Fruit fly (Drosophila melanogaster) whole organism, pupa: ENCODE measurements around the gene CG6770.
A peak's percentile ranks its signal among the peaks of the same experiment; 100 is the strongest.

Experiments used
- CG10348 ChIP-seq: fragments of 200-800 bp; sonication (Bioruptor generic); IDR thresholded peaks from 2 replicates; pipeline ENCODE4 v1.3.6; 2022; ENCODE audit warnings: missing biosample characterization, missing genetic modification characterization
- CG12605 ChIP-seq: fragments of 200-800 bp; sonication (Bioruptor generic); IDR thresholded peaks from 2 replicates; pipeline ENCODE4 v1.3.6; 2022; ENCODE audit warnings: missing biosample characterization, missing genetic modification characterization
- CG13204 ChIP-seq: fragments of 200-800 bp; sonication (Bioruptor generic); optimal IDR thresholded peaks from 2 replicates; lab custom pipeline; 2018; ENCODE audit warnings: missing biosample characterization, mild to moderate bottlenecking, missing genetic modification characterization, moderate library complexity
- CG14655 ChIP-seq: fragments of 200-800 bp; sonication (Bioruptor generic); optimal IDR thresholded peaks from 3 replicates; lab custom pipeline; 2017; ENCODE audit warnings: mild to moderate bottlenecking, missing biosample characterization, missing genetic modification reagents, missing genetic modification characterization
- CG15710 ChIP-seq: fragments of 200-800 bp; sonication (Bioruptor generic); optimal IDR thresholded peaks from 2 replicates; lab custom pipeline; 2018; ENCODE audit warnings: missing biosample characterization, mild to moderate bottlenecking, missing genetic modification characterization, moderate library complexity
- CG17806 ChIP-seq: fragments of 200-800 bp; sonication (Bioruptor generic); optimal IDR thresholded peaks from 2 replicates; lab custom pipeline; 2018; ENCODE audit warnings: missing biosample characterization, mild to moderate bottlenecking, missing genetic modification characterization, moderate library complexity
- CG32121 ChIP-seq: fragments of 200-800 bp; sonication (Bioruptor generic); IDR thresholded peaks from 2 replicates; pipeline ENCODE4 v1.3.6; 2022; ENCODE audit warnings: missing biosample characterization, missing genetic modification characterization
- CG34367 ChIP-seq: fragments of 200-800 bp; sonication (Bioruptor generic); optimal IDR thresholded peaks from 2 replicates; lab custom pipeline; 2018; ENCODE audit warnings: missing biosample characterization, mild to moderate bottlenecking, missing genetic modification characterization
- CG4496 ChIP-seq: fragments of 200-800 bp; sonication (Bioruptor generic); IDR thresholded peaks from 3 replicates; pipeline ENCODE4 v1.3.6; 2022; ENCODE audit warnings: missing biosample characterization, missing genetic modification characterization
- CG8159 ChIP-seq: fragments of 200-800 bp; sonication (Bioruptor generic); optimal IDR thresholded peaks from 3 replicates; lab custom pipeline; 2018; ENCODE audit warnings: missing biosample characterization, mild to moderate bottlenecking, missing genetic modification characterization, moderate library complexity
- CG8301 ChIP-seq: fragments of 200-800 bp; sonication (Bioruptor generic); optimal IDR thresholded peaks from 2 replicates; lab custom pipeline; 2018; ENCODE audit warnings: missing biosample characterization, mild to moderate bottlenecking, missing genetic modification characterization
- CG9948 ChIP-seq: fragments of 200-800 bp; sonication (Bioruptor generic); optimal IDR thresholded peaks from 2 replicates; lab custom pipeline; 2018; ENCODE audit warnings: missing biosample characterization, mild to moderate bottlenecking, missing genetic modification characterization, moderate library complexity
- D1 ChIP-seq: fragments of 200-800 bp; sonication (Bioruptor generic); optimal IDR thresholded peaks from 2 replicates; lab custom pipeline; 2018; ENCODE audit warnings: missing biosample characterization, mild to moderate bottlenecking, missing genetic modification characterization, moderate library complexity
- EcR ChIP-seq: fragments of 200-800 bp; sonication (Bioruptor generic); optimal IDR thresholded peaks from 3 replicates; lab custom pipeline; 2019; ENCODE audit warnings: missing biosample characterization, missing genetic modification characterization, mild to moderate bottlenecking, moderate library complexity, missing genetic modification reagents
- Ets98B ChIP-seq: fragments of 200-800 bp; sonication (Bioruptor generic); IDR thresholded peaks from 2 replicates; pipeline ENCODE4 v1.3.6; 2022; ENCODE audit warnings: missing biosample characterization, missing genetic modification characterization
- Pif1A ChIP-seq: fragments of 200-800 bp; sonication (Bioruptor generic); optimal IDR thresholded peaks from 3 replicates; lab custom pipeline; 2016; ENCODE audit warnings: missing biosample characterization, missing genetic modification characterization
- Pif1B ChIP-seq: fragments of 200-800 bp; sonication (Bioruptor generic); optimal IDR thresholded peaks from 3 replicates; lab custom pipeline; 2016; ENCODE audit warnings: missing biosample characterization, missing genetic modification characterization
- Snoo ChIP-seq: fragments of 200-800 bp; sonication (Bioruptor generic); optimal IDR thresholded peaks from 3 replicates; lab custom pipeline; 2017; ENCODE audit warnings: missing biosample characterization, mild to moderate bottlenecking, missing genetic modification characterization, inconsistent platforms
- fd96Ca ChIP-seq: fragments of 200-800 bp; sonication (Bioruptor generic); IDR thresholded peaks from 3 replicates; pipeline ENCODE4 v1.3.6; 2022; ENCODE audit warnings: missing biosample characterization, missing genetic modification characterization
- gl ChIP-seq: fragments of 200-800 bp; sonication (Bioruptor generic); optimal IDR thresholded peaks from 2 replicates; lab custom pipeline; 2018; ENCODE audit warnings: missing biosample characterization, mild to moderate bottlenecking, missing genetic modification characterization
- rn ChIP-seq: fragments of 200-800 bp; sonication (Bioruptor generic); IDR thresholded peaks from 2 replicates; pipeline ENCODE4 v1.3.6; 2022; ENCODE audit warnings: missing biosample characterization, missing genetic modification characterization

Gene CG6770

DNA sequence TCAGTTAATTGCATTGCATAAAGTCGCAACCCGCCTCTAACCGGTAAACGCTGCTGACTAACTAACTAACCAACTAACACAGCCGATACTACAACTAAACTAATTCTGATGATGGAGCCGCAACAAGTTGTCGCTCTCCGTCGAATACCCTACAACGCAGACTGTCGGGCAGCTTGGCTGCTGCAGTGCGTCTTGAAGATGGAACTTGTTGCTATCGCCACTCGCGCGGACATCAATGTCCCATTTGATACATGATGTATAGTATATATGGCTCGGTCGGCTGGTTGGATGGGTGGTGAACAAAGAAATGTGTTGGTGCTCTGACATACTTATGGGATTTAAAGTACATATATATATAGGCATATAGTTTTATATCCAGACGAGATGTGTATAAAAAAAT, 20.4 kb downstream of the CG6770 start:
- TF ChIP-seq CG15710 (tag; lab: Kevin White, UChicago) (peak; percentile 5), CG32121 (GFP tag; lab: Robert Waterston, UW) (peak; percentile 41; the same call in 1 of the 2 replicates), D1 (tag; lab: Kevin White, UChicago) (no peak), CG13204 (peak; percentile 24), rn (GFP tag; lab: Robert Waterston, UW) (no peak), Ets98B (GFP tag; lab: Robert Waterston, UW) (peak; percentile 67), CG8301 (tag; lab: Kevin White, UChicago) (peak; percentile 29), Pif1B (no peak), CG34367 (no peak), EcR (peak; percentile 66), CG4496 (peak; percentile 80), gl (no peak), fd96Ca (peak; percentile 53; the same call in 1 of the 3 replicates), CG14655 (GFP tag; lab: Kevin White, UChicago) (no peak), CG10348 (0 out of 2 replicates have a peak, but pooled peaks have one; percentile 7), CG9948 (tag; lab: Kevin White, UChicago) (no peak), Pif1A (GFP tag; lab: Kevin White, UChicago) (no peak), CG8159 (tag; lab: Kevin White, UChicago) (peak; percentile 5), CG17806 (tag; lab: Kevin White, UChicago) (no peak), CG12605 (GFP tag; lab: Robert Waterston, UW) (no peak), Snoo (tag; lab: Kevin White, UChicago) (no peak)
- TF ChIP-seq, all 21 proteins: peak for 10

DNA sequence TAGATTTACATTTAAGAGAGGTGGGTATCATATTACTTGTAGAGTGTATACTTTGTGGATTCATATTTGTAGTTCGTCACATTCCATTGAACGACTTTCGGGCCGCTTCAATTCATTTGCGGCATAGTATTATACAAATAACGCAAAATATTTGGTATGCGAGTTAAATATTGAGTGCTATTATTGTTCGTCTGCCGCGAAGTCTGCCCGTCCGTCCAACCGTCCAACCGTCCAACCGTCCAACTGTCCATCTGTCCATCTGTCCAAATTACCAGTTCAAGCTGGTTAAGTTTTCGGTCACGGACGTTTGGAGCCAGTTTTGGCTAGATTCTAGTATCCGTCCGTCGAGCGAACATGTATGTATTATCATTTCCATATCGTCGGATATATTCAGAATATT, 21.8 kb downstream of the CG6770 start:
- TF ChIP-seq Pif1A (GFP tag; lab: Kevin White, UChicago): no peak
- no peak for TF ChIP-seq CG8159 (tag; lab: Kevin White, UChicago)
- TF ChIP-seq Pif1B: no peak
- no peak for TF ChIP-seq CG8301 (tag; lab: Kevin White, UChicago)
- TF ChIP-seq Snoo (tag; lab: Kevin White, UChicago): no peak
- no peak for TF ChIP-seq D1 (tag; lab: Kevin White, UChicago)
- TF ChIP-seq CG4496: no peak
- TF ChIP-seq CG9948 (tag; lab: Kevin White, UChicago): no peak
- TF ChIP-seq EcR: no peak

DNA sequence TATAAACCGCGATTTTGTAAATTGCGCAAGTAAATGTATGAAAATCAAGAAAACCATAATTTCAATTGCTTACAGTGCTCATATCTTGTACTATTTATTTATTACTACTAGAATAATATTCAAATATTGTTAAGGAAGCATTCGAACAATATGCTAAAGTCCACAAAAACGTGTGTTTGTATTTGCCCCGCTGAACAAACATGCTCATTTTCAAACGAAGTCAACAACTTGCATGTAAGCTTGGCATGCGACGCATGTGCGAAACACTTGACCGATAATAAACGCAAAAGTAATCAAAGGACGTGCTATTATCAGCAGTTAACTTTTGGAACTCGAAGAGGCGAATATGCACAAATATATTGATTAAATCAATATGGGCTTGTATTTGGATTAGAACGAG, 24.7 kb downstream of the CG6770 start:
- no peak for TF ChIP-seq EcR
- TF ChIP-seq CG12605 (GFP tag; lab: Robert Waterston, UW): no peak

DNA sequence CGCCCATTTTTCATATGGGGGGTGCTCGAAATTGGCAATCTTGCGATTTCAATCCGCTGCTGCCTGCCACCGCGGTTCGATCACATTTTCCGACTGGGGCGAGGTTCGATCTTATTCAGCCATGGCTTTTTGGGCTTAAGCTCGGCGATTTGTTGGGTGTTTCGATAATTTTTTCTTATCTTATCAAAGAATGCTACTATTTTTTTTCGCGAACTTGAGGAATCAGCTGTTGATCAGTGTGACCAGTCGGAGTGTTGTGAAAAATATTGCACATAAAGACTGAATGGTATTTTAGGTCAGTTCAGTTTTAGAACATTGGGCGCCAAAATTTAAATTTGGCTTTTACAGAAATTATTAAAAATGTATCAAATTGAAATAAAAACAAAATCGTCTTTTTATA, 25.2 kb downstream of the CG6770 start, which contains the start of gene Wdr81:
TSS of gene Wdr81 (minus strand) at position 226 of the 400 bp plus-strand sequence.
- TF ChIP-seq EcR (no peak), Pif1A (GFP tag; lab: Kevin White, UChicago) (no peak)

DNA sequence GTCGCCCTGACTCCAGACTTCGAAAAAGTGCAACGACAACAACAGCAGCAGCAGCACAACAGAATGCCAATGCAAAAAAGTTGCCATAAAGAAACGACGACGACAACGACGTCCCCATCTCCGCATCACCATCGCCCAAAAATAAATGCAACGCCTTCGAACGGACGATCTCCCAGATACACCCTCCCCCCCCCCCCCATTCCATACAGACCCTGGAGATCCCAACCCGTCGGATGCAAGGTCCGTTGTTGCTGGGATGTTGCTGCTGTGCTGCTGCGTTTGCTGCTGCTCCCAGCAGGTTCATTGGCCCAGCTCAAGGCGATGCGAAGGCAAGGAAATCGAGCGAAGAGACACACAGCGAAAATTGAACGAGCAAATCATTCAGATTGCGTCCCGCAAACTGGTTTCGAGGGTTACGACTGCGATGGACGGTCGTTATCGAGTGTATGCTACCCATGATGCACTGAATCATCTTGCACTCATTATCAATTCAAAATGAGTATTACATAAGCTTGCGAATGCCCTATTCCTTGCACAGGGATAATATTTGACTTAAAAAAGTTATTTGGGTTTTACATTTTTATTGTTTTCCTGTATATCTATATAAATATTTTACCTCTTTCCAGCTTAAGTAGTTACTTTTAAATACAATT, 32.1 kb downstream of the CG6770 start:
- TF ChIP-seq CG9948 (tag; lab: Kevin White, UChicago) (no peak), CG12605 (GFP tag; lab: Robert Waterston, UW) (peak; percentile 42), CG10348 (no peak), CG8301 (tag; lab: Kevin White, UChicago) (peak; percentile 33), CG15710 (tag; lab: Kevin White, UChicago) (peak; percentile 30), Pif1B (peak; percentile 36), CG17806 (tag; lab: Kevin White, UChicago) (peak; percentile 32), Pif1A (GFP tag; lab: Kevin White, UChicago) (peak; percentile 38), gl (peak; percentile 85), Snoo (tag; lab: Kevin White, UChicago) (peak; percentile 62), fd96Ca (peak; percentile 67; the same call in 2 of the 3 replicates), CG14655 (GFP tag; lab: Kevin White, UChicago) (no peak), CG8159 (tag; lab: Kevin White, UChicago) (peak; percentile 21), CG34367 (peak; percentile 29), EcR (peak; percentile 100), CG4496 (peak; percentile 68), rn (GFP tag; lab: Robert Waterston, UW) (no peak), CG13204 (peak; percentile 98)
- TF ChIP-seq, all 21 proteins: peak for 14

DNA sequence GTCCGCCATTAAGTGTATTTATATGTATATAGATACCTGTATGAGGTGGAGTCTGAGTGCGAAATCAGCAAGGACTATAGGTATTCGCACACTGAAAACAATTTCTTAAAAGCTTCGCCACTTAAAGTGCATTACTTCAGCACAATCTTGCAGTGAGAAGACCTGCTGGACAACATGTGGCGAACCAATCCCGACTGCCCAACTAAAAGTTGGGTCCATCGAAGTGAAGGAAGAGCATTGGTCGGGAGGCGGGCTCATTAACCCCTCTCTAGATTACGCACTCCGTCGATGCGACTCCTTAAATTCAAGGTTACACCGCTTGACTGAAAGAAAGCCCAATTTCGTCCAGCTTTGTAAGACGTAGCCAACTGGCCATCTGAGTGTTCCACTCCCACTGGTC, 32.7 kb downstream of the CG6770 start:
- TF ChIP-seq gl (no peak), CG10348 (no peak), CG32121 (GFP tag; lab: Robert Waterston, UW) (no peak), Pif1B (peak; percentile 0), CG15710 (tag; lab: Kevin White, UChicago) (peak; percentile 37), CG9948 (tag; lab: Kevin White, UChicago) (peak; percentile 31), CG34367 (peak; percentile 10), Ets98B (GFP tag; lab: Robert Waterston, UW) (no peak), CG8159 (tag; lab: Kevin White, UChicago) (peak; percentile 57), CG13204 (no peak), CG17806 (tag; lab: Kevin White, UChicago) (peak; percentile 34)
